Fruit fly (Drosophila melanogaster) whole organism, prepupa: ENCODE data around the gene Syt12.

ENCODE experiments used
- Hr39 ChIP-seq: fragments of 200-800 bp; sonication (Bioruptor generic); optimal IDR thresholded peaks from 2 replicates; lab custom pipeline; 2016; ENCODE audit warnings: missing biosample characterization, missing genetic modification characterization
- Lpt ChIP-seq: fragments of 200-800 bp; sonication (Bioruptor generic); optimal IDR thresholded peaks from 3 replicates; lab custom pipeline; 2016; ENCODE audit warnings: missing biosample characterization, missing genetic modification characterization

dm6 chrX:13331814-13332701 is 27.0 kb upstream of the Syt12 start:
- TF ChIP-seq Hr39 (GFP tag; lab: Kevin White, UChicago) (peak; percentile 83), Lpt (GFP tag; lab: Kevin White, UChicago) (peak; percentile 79)
